Worm (Caenorhabditis elegans): ENCODE measurements around the gene sdz-21.

sdz-21 gene

DNA sequence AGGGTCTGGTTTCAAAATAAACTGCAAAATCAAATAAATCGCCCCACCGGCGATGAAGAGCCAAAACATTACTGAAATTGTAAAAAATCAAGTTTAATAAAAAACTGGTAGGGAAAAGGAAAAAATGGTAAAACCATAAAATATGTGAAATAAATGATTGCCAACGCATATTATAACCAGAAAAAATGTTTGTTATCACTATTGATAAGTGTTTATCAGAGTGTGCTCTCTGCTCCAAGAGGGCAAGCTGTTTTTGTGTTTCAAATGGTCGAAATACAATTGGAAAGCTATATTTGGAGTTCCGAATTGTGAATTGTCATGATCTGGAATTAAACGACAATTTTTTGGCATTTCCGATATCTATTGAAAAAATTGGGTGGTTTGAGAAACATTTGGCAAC is 46.6 kb downstream of the sdz-21 start, which contains the start of gene C05D2.8:
Gene C05D2.8 (minus strand): TSS at position 71 of the 400 bp plus-strand sequence.
- peak; percentile 65 for TF ChIP-seq nhr-80 (tag; optimal IDR thresholded peaks at IDR 0.05)
- no peak for TF ChIP-seq snpc-3.4 (tag; optimal IDR thresholded peaks at IDR 0.05)
- TF ChIP-seq F52B5.7 (tag; optimal IDR thresholded peaks at IDR 0.05), result no peak
- TF ChIP-seq hmg-1.2 (GFP tag; IDR thresholded peaks at IDR 0.05), result no peak
- no peak for TF ChIP-seq attf-3 (GFP tag; conservative IDR thresholded peaks at IDR 0.05)
- no peak for TF ChIP-seq F55B11.4 (tag; optimal IDR thresholded peaks at IDR 0.05; ENCODE audit: borderline replicate concordance, insufficient read depth)
- TF ChIP-seq tlf-1 (GFP tag; optimal IDR thresholded peaks at IDR 0.05), result no peak
- no peak for TF ChIP-seq attf-5 (GFP tag; optimal IDR thresholded peaks at IDR 0.05)
